Fruit fly (Drosophila melanogaster) whole organism, embryonic: Measurements from ENCODE around the gene CG13996.

Experiments
- Atf6 ChIP-seq: fragments of 200-800 bp; sonication (Bioruptor generic); IDR thresholded peaks from 2 replicates; pipeline ENCODE4 v1.3.6; 2022; ENCODE audit warnings: missing biosample characterization, missing genetic modification characterization
- CG11093 ChIP-seq: fragments of 200-800 bp; sonication (Bioruptor generic); IDR thresholded peaks from 3 replicates; pipeline ENCODE4 v1.3.6; 2022; ENCODE audit warnings: missing biosample characterization, missing genetic modification characterization
- CG15011 ChIP-seq: fragments of 200-800 bp; sonication (Bioruptor generic); optimal IDR thresholded peaks from 3 replicates; lab custom pipeline; 2018; ENCODE audit warnings: missing biosample characterization, mild to moderate bottlenecking, missing genetic modification characterization
- CG6272 ChIP-seq: fragments of 200-800 bp; sonication (Bioruptor generic); IDR thresholded peaks from 2 replicates; pipeline ENCODE4 v1.3.6; 2022; ENCODE audit warnings: missing biosample characterization, missing genetic modification characterization
- CG7556 ChIP-seq: fragments of 200-800 bp; sonication (Bioruptor generic); optimal IDR thresholded peaks from 2 replicates; lab custom pipeline; 2017; ENCODE audit warnings: missing biosample characterization, mild to moderate bottlenecking, missing genetic modification characterization
- Meics ChIP-seq: fragments of 200-800 bp; sonication (Bioruptor generic); optimal IDR thresholded peaks from 2 replicates; lab custom pipeline; 2017; ENCODE audit warnings: missing biosample characterization, mild to moderate bottlenecking, missing genetic modification characterization
- Ravus ChIP-seq: fragments of 200-800 bp; sonication (Bioruptor generic); IDR thresholded peaks from 2 replicates; pipeline ENCODE4 v1.3.6; 2022; ENCODE audit warnings: missing biosample characterization, missing genetic modification characterization
- al ChIP-seq: fragments of 200-800 bp; sonication (Bioruptor generic); IDR thresholded peaks from 2 replicates; pipeline ENCODE4 v1.3.6; 2022; ENCODE audit warnings: missing biosample characterization, missing genetic modification characterization
- ind ChIP-seq: fragments of 200-800 bp; sonication (Bioruptor generic); optimal IDR thresholded peaks from 3 replicates; lab custom pipeline; 2016; ENCODE audit warnings: missing biosample characterization, missing genetic modification characterization
- onecut ChIP-seq: fragments of 200-800 bp; sonication (Bioruptor generic); IDR thresholded peaks from 2 replicates; pipeline ENCODE4 v1.3.6; 2022; ENCODE audit warnings: missing biosample characterization, missing genetic modification characterization

DNA sequence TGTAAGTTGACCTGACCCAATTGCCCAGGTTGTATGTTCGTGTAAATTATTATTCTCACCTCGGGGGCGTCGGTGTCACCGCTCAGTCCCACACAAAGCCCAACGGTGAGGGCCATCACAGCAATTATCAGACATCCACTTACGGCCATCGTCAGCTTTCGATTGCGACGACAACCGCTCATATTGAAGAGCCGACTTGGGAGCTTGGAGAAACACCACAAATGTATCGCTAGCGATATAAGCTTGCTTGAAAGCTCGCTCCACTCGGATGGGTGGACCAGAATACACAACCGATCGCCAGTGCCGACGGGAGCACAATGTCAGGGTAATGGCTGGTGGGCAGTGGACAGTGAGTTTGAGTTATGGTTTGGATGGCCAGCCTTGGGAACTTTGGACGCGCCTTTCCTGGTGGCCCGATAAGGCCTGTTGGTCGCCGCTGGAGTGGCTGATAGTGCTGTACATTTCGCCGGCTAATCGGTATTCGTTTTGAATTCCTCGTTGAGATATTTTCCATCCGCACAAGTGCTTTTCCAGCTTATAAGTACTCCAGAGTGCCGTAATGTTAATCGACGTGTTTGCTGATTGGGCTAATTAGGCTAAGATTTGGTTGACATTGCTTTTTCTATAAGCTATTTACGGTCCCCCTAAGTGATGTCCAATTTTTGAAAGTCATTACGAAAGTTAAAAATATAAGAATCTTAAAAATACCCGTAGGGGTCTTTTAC is 14.0 kb upstream of the CG13996 start, which contains the start of gene Gal:
- TF ChIP-seq onecut: no peak
- no peak for TF ChIP-seq Meics (GFP tag; lab: Kevin White, UChicago)
- TF ChIP-seq CG6272 (GFP tag; lab: Robert Waterston, UW): no peak
- TF ChIP-seq CG11093 (GFP tag; lab: Robert Waterston, UW): no peak
- no peak for TF ChIP-seq CG7556
- TF ChIP-seq al (GFP tag; lab: Robert Waterston, UW): no peak
- TF ChIP-seq Atf6 (GFP tag; lab: Robert Waterston, UW): no peak
- TF ChIP-seq CG15011 (GFP tag; lab: Kevin White, UChicago): no peak
- TF ChIP-seq Ravus (GFP tag; lab: Robert Waterston, UW): no peak
- TF ChIP-seq ind (GFP tag; lab: Kevin White, UChicago): no peak
